Worm (Caenorhabditis elegans) whole organism, late embryonic: ENCODE data around the gene ncs-6.

Source experiments
- C08G9.2 ChIP-seq: sonication (generic microtip); optimal IDR thresholded peaks from 2 replicates; lab custom pipeline; 2016; ENCODE audit warnings: mild to moderate bottlenecking, missing genetic modification characterization, moderate library complexity, missing compliant biosample characterization
- C38D4.7 ChIP-seq: fragments of 200-800 bp; sonication (Bioruptor generic); optimal IDR thresholded peaks from 2 replicates; lab custom pipeline; 2018; ENCODE audit warnings: mild to moderate bottlenecking, missing genetic modification characterization, moderate library complexity, missing compliant biosample characterization
- K02D7.2 ChIP-seq: sonication (generic microtip); optimal IDR thresholded peaks from 2 replicates; lab custom pipeline; 2017; ENCODE audit warnings: mild to moderate bottlenecking, missing genetic modification characterization, missing compliant biosample characterization
- T23F11.4 ChIP-seq: fragments of 200-800 bp; sonication (Bioruptor generic); optimal IDR thresholded peaks from 2 replicates; lab custom pipeline; 2018; ENCODE audit warnings: mild to moderate bottlenecking, missing genetic modification characterization, missing compliant biosample characterization
- Y22D7AL.16 ChIP-seq: sonication (generic microtip); optimal IDR thresholded peaks from 2 replicates; lab custom pipeline; 2016; ENCODE audit warnings: missing genetic modification characterization, missing compliant biosample characterization
- ama-1 ChIP-seq: fragments of 150-350 bp; optimal IDR thresholded peaks from 2 replicates; lab custom pipeline; 2014
- ceh-14 ChIP-seq: sonication (generic microtip); optimal IDR thresholded peaks from 2 replicates; lab custom pipeline; 2016; ENCODE audit warnings: missing genotype, missing genetic modification characterization, missing compliant biosample characterization
- ceh-18 ChIP-seq: sonication (generic microtip); optimal IDR thresholded peaks from 2 replicates; lab custom pipeline; 2016; ENCODE audit warnings: missing genetic modification characterization, missing compliant biosample characterization
- ceh-2 ChIP-seq: sonication (generic microtip); optimal IDR thresholded peaks from 2 replicates; lab custom pipeline; 2016; ENCODE audit warnings: missing genotype, missing genetic modification characterization, missing compliant biosample characterization
- ceh-22 ChIP-seq: sonication (generic microtip); optimal IDR thresholded peaks from 2 replicates; lab custom pipeline; 2017; ENCODE audit warnings: missing biosample characterization, missing genetic modification characterization
- ceh-30 ChIP-seq: fragments of 150-350 bp; optimal IDR thresholded peaks from 2 replicates; lab custom pipeline; 2014; ENCODE audit warnings: missing biosample characterization, missing genetic modification characterization
- ceh-31 ChIP-seq: sonication (generic microtip); optimal IDR thresholded peaks from 2 replicates; lab custom pipeline; 2016; ENCODE audit warnings: missing genetic modification characterization, missing compliant biosample characterization
- ceh-34 ChIP-seq: sonication (generic microtip); optimal IDR thresholded peaks from 2 replicates; lab custom pipeline; 2016; ENCODE audit warnings: mild to moderate bottlenecking, missing genetic modification characterization, missing compliant biosample characterization
- ceh-45 ChIP-seq: fragments of 200-800 bp; sonication (Bioruptor generic); IDR thresholded peaks from 2 replicates; pipeline ENCODE4 v1.3.6; 2022; ENCODE audit warnings: missing genetic modification reagents, missing genetic modification characterization, missing compliant biosample characterization
- ceh-48 ChIP-seq: sonication (generic microtip); optimal IDR thresholded peaks from 2 replicates; lab custom pipeline; 2016; ENCODE audit warnings: missing genetic modification characterization, inconsistent platforms, missing compliant biosample characterization
- ceh-6 ChIP-seq: fragments of 200-800 bp; sonication (Bioruptor generic); optimal IDR thresholded peaks from 2 replicates; lab custom pipeline; 2018; ENCODE audit warnings: mild to moderate bottlenecking, missing genetic modification characterization, missing compliant biosample characterization
- ceh-9 ChIP-seq: sonication (generic microtip); optimal IDR thresholded peaks from 2 replicates; lab custom pipeline; 2016; ENCODE audit warnings: mild to moderate bottlenecking, missing genetic modification characterization, inconsistent platforms, missing compliant biosample characterization
- che-1 ChIP-seq: sonication (generic microtip); optimal IDR thresholded peaks from 2 replicates; lab custom pipeline; 2016; ENCODE audit warnings: mild to moderate bottlenecking, missing genetic modification characterization, missing compliant biosample characterization
- dve-1 ChIP-seq: sonication (generic microtip); optimal IDR thresholded peaks from 2 replicates; lab custom pipeline; 2017; ENCODE audit warnings: antibody characterized with exemption, mild to moderate bottlenecking, missing genetic modification characterization, missing compliant biosample characterization
- elt-2 ChIP-seq: sonication (generic microtip); optimal IDR thresholded peaks from 2 replicates; lab custom pipeline; 2016; ENCODE audit warnings: missing genetic modification reagents, missing genetic modification characterization, missing compliant biosample characterization
- elt-4 ChIP-seq: sonication (generic microtip); optimal IDR thresholded peaks from 2 replicates; lab custom pipeline; 2016; ENCODE audit warnings: missing genetic modification characterization, missing compliant biosample characterization
- eyg-1 ChIP-seq: sonication (generic microtip); optimal IDR thresholded peaks from 2 replicates; lab custom pipeline; 2016; ENCODE audit warnings: missing genotype, missing genetic modification characterization, missing compliant biosample characterization
- fkh-6 ChIP-seq: sonication (generic microtip); optimal IDR thresholded peaks from 2 replicates; lab custom pipeline; 2016; ENCODE audit warnings: missing genetic modification characterization, missing compliant biosample characterization
- gmeb-2 ChIP-seq: sonication (generic microtip); optimal IDR thresholded peaks from 2 replicates; lab custom pipeline; 2016; ENCODE audit warnings: missing genetic modification characterization, inconsistent platforms, missing compliant biosample characterization
- hlh-15 ChIP-seq: sonication (generic microtip); optimal IDR thresholded peaks from 2 replicates; lab custom pipeline; 2016; ENCODE audit warnings: missing genetic modification characterization, missing compliant biosample characterization
- hlh-30 ChIP-seq: sonication (generic microtip); optimal IDR thresholded peaks from 2 replicates; lab custom pipeline; 2017; ENCODE audit warnings: antibody characterized with exemption, missing genetic modification characterization, missing compliant biosample characterization; ENCODE audit not compliant: insufficient read depth
- hlh-8 ChIP-seq: sonication (generic microtip); optimal IDR thresholded peaks from 2 replicates; lab custom pipeline; 2016; ENCODE audit warnings: missing genotype, missing genetic modification characterization, missing compliant biosample characterization
- lim-6 ChIP-seq: sonication (generic microtip); optimal IDR thresholded peaks from 2 replicates; lab custom pipeline; 2016; ENCODE audit warnings: missing genetic modification characterization, missing compliant biosample characterization
- mec-3 ChIP-seq: sonication (generic microtip); optimal IDR thresholded peaks from 2 replicates; lab custom pipeline; 2016; ENCODE audit warnings: borderline replicate concordance, missing genetic modification characterization, missing compliant biosample characterization
- nfya-1 ChIP-seq: sonication (generic microtip); optimal IDR thresholded peaks from 2 replicates; lab custom pipeline; 2017; ENCODE audit warnings: missing genetic modification characterization, mild to moderate bottlenecking, missing compliant biosample characterization, antibody characterized with exemption, moderate library complexity
- nhr-232 ChIP-seq: sonication (generic microtip); optimal IDR thresholded peaks from 2 replicates; lab custom pipeline; 2016; ENCODE audit warnings: missing genetic modification characterization, missing compliant biosample characterization
- pag-3 ChIP-seq: sonication (generic microtip); optimal IDR thresholded peaks from 2 replicates; lab custom pipeline; 2016; ENCODE audit warnings: missing compliant biosample characterization, missing genetic modification characterization, borderline replicate concordance
- pat-9 ChIP-seq: fragments of 200-800 bp; sonication (Bioruptor generic); optimal IDR thresholded peaks from 2 replicates; lab custom pipeline; 2018; ENCODE audit warnings: mild to moderate bottlenecking, missing genetic modification characterization, moderate library complexity, missing compliant biosample characterization
- pha-2 ChIP-seq: sonication (generic microtip); optimal IDR thresholded peaks from 2 replicates; lab custom pipeline; 2017; ENCODE audit warnings: mild to moderate bottlenecking, missing genetic modification characterization, missing compliant biosample characterization
- pha-4 ChIP-seq: fragments of 150-350 bp; optimal IDR thresholded peaks from 2 replicates; lab custom pipeline; 2018; ENCODE audit warnings: missing biosample characterization, missing genetic modification reagents, missing genetic modification characterization
- pros-1 ChIP-seq: fragments of 150-350 bp; optimal IDR thresholded peaks from 2 replicates; lab custom pipeline; 2014; ENCODE audit warnings: missing biosample characterization, missing genetic modification reagents, missing genetic modification characterization
- ref-2 ChIP-seq: sonication (generic microtip); optimal IDR thresholded peaks from 2 replicates; lab custom pipeline; 2016; ENCODE audit warnings: missing genetic modification characterization, missing compliant biosample characterization
- sox-2 ChIP-seq: fragments of 200-800 bp; sonication (Bioruptor generic); IDR thresholded peaks from 2 replicates; pipeline ENCODE4 v1.3.6; 2022; ENCODE audit warnings: missing genetic modification reagents, missing genetic modification characterization, missing compliant biosample characterization
- sox-4 ChIP-seq: sonication (generic microtip); optimal IDR thresholded peaks from 2 replicates; lab custom pipeline; 2017; ENCODE audit warnings: mild to moderate bottlenecking, missing genetic modification characterization, inconsistent platforms, missing compliant biosample characterization
- syd-9 ChIP-seq: sonication (generic microtip); optimal IDR thresholded peaks from 2 replicates; lab custom pipeline; 2016; ENCODE audit warnings: mild to moderate bottlenecking, missing genetic modification characterization, moderate library complexity, missing compliant biosample characterization
- tbx-2 ChIP-seq: sonication (generic microtip); optimal IDR thresholded peaks from 2 replicates; lab custom pipeline; 2016; ENCODE audit warnings: missing genetic modification characterization, missing compliant biosample characterization
- tbx-7 ChIP-seq: sonication (generic microtip); optimal IDR thresholded peaks from 2 replicates; lab custom pipeline; 2016; ENCODE audit warnings: missing genotype, missing genetic modification characterization, missing compliant biosample characterization
- ttx-3 ChIP-seq: sonication (generic microtip); optimal IDR thresholded peaks from 2 replicates; lab custom pipeline; 2016; ENCODE audit warnings: missing genetic modification reagents, missing genetic modification characterization, missing compliant biosample characterization
- unc-3 ChIP-seq, 2 experiments: fragments of 200-800 bp in 1 of 2; sonication (Bioruptor generic) in 1 of 2; sonication (generic microtip) in 1 of 2; conservative IDR thresholded peaks in 1 of 2; optimal IDR thresholded peaks in 1 of 2; 2 replicates each; pipeline versions ENCODE4 v1.3.6 to Lab custom; 2016 to 2022; ENCODE audit warnings: missing compliant biosample characterization in 2 of 2, missing genetic modification characterization in 2 of 2, missing genetic modification reagents in 1 of 2
- unc-42 ChIP-seq: sonication (generic microtip); optimal IDR thresholded peaks from 2 replicates; lab custom pipeline; 2016; ENCODE audit warnings: missing genotype, missing genetic modification characterization, missing compliant biosample characterization
- zip-5 ChIP-seq: sonication (generic microtip); optimal IDR thresholded peaks from 2 replicates; lab custom pipeline; 2016; ENCODE audit warnings: missing genetic modification characterization, missing compliant biosample characterization
- ztf-16 ChIP-seq: sonication (generic microtip); optimal IDR thresholded peaks from 2 replicates; lab custom pipeline; 2017; ENCODE audit warnings: missing genetic modification characterization, missing compliant biosample characterization

ncs-6 gene

DNA sequence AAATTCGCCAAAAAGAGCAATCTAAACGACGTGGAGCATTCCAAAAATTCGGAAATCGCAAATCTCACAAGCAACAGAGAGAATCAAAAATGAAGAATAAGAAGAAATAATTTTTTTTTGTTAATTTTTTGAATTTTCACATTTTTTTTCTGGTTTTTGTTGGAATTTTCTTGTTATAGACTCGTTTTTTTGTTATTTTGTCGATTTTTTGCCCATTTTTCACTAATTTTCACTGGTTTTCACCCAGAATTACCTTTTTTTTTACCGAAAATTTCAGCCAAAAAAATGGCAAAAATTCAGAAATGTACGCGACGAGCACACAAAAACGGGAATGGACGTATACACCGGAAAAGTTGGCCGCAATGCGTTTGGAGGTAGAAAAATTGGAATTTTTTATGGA lies 23.6 kb downstream of the ncs-6 start, which contains the start of gene cyh-1:
Gene cyh-1, plus strand, starts transcription at position 301 of the 400 bp plus-strand sequence.
- TF ChIP-seq nhr-232 (tag; lab: Kevin White, UChicago) (no peak), nfya-1 (no peak), ceh-22 (tag; lab: Kevin White, UChicago) (no peak), zip-5 (tag; lab: Kevin White, UChicago) (no peak), ceh-6 (GFP tag; lab: Kevin White, UChicago) (no peak), elt-4 (tag; lab: Kevin White, UChicago) (no peak), C38D4.7 (GFP tag; lab: Kevin White, UChicago) (no peak)

DNA sequence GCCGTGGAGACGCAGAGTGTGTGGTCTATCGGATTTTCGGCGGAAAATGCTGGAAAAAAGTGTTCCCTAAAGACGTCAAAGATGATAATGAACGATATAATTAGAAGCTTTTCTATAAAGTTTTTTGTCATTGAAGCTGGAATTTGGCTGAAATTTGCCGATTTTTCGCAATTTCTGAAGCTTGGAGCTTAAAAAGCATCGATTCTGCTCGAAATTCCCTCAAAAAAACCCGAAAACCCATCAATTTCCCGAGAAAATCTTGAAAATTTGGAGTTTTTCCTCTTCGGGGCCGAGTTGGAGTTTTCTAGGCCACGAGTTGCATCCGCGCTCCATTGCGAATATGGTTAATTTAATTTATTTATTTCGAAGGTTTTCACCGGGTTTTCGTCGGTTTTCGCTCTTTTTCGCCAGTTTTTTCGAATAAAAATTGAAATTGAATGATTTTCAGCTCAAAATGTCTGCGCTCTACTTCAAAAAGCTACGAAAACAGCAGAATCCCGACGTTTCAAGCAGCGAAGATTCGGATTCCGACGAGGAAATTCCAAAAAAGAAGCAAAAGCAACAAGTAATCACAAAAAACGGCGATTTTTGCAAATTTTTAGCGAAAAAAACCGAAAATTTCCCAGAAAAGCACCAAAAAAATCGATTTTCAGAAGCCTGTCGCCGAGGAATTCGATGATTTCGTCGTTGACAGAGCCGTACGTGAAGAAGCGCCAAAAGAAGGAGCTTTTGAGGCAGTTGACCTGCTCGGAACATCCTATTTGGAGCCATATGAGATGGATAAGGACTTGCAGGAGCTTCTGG lies 25.6 kb downstream of the ncs-6 start, which contains the start of the genes col-71 and Y49F6B.2:
Gene col-71, minus strand, starts transcription at position 51 of the 804 bp plus-strand sequence.
Gene Y49F6B.2, plus strand, starts transcription at position 449 of the 804 bp plus-strand sequence.
- peak; percentile 22 for TF ChIP-seq che-1 (tag; lab: Kevin White, UChicago)
- no peak for TF ChIP-seq ceh-22 (tag; lab: Kevin White, UChicago)
- peak; percentile 84 for TF ChIP-seq tbx-7 (tag; lab: Kevin White, UChicago)
- no peak for TF ChIP-seq pha-4 (tag; lab: Kevin White, UChicago)
- peak; percentile 32 for TF ChIP-seq nfya-1
- no peak for TF ChIP-seq ceh-48 (tag; lab: Kevin White, UChicago)
- peak; percentile 63 for TF ChIP-seq lim-6 (tag; lab: Kevin White, UChicago)
- no peak for TF ChIP-seq unc-3 (GFP tag; conservative IDR thresholded peaks at IDR 0.05; lab: Robert Waterston, UW)
- peak; percentile 31 for TF ChIP-seq unc-3 (tag; optimal IDR thresholded peaks at IDR 0.05; lab: Kevin White, UChicago)
- no peak for TF ChIP-seq dve-1 (tag; lab: Kevin White, UChicago)
- no peak for TF ChIP-seq ama-1 (lab: Kevin White, UChicago)
- TF ChIP-seq hlh-15 (tag; lab: Kevin White, UChicago) = peak; percentile 1
- TF ChIP-seq elt-4 (tag; lab: Kevin White, UChicago) = no peak
- TF ChIP-seq Y22D7AL.16 (tag; lab: Kevin White, UChicago) = no peak
- TF ChIP-seq ceh-31 (tag; lab: Kevin White, UChicago) = peak; percentile 96
- TF ChIP-seq pros-1 (tag; lab: Kevin White, UChicago) = no peak
- TF ChIP-seq nhr-232 (tag; lab: Kevin White, UChicago) = no peak
- TF ChIP-seq ref-2 (tag; lab: Kevin White, UChicago) = peak; percentile 76
- TF ChIP-seq sox-2 (GFP tag; lab: Robert Waterston, UW) = no peak
- no peak for TF ChIP-seq ceh-6 (GFP tag; lab: Kevin White, UChicago)
- peak; percentile 53 for TF ChIP-seq ceh-30 (tag; lab: Kevin White, UChicago)
- peak; percentile 55 for TF ChIP-seq ceh-18 (tag; lab: Kevin White, UChicago)
- peak; percentile 67 for TF ChIP-seq elt-2 (tag; lab: Kevin White, UChicago)
- TF ChIP-seq ttx-3 (tag; lab: Kevin White, UChicago) = peak; percentile 49
- peak; percentile 100 for TF ChIP-seq unc-42 (tag; lab: Kevin White, UChicago)
- TF ChIP-seq pha-2 = no peak
- peak; percentile 86 for TF ChIP-seq ceh-2 (tag; lab: Kevin White, UChicago)
- TF ChIP-seq ceh-34 = peak; percentile 24
- TF ChIP-seq zip-5 (tag; lab: Kevin White, UChicago) = peak; percentile 83
- no peak for TF ChIP-seq pat-9
- TF ChIP-seq tbx-2 (tag; lab: Kevin White, UChicago) = peak; percentile 83
- no peak for TF ChIP-seq ceh-9 (tag; lab: Kevin White, UChicago)
- TF ChIP-seq hlh-30 (tag; lab: Kevin White, UChicago) = no peak
- no peak for TF ChIP-seq K02D7.2 (tag; lab: Kevin White, UChicago)
- peak; percentile 30 for TF ChIP-seq gmeb-2 (tag; lab: Kevin White, UChicago)
- peak; percentile 90 for TF ChIP-seq C08G9.2 (tag; lab: Kevin White, UChicago)
- TF ChIP-seq mec-3 = peak; percentile 86
- peak; percentile 48 for TF ChIP-seq ztf-16
- no peak for TF ChIP-seq syd-9 (tag; lab: Kevin White, UChicago)
- TF ChIP-seq T23F11.4 = no peak
- TF ChIP-seq ceh-14 = peak; percentile 89
- no peak for TF ChIP-seq pag-3 (tag; lab: Kevin White, UChicago)
- TF ChIP-seq hlh-8 = peak; percentile 60
- no peak for TF ChIP-seq eyg-1 (tag; lab: Kevin White, UChicago)
- no peak for TF ChIP-seq sox-4
- no peak for TF ChIP-seq fkh-6
- no peak for TF ChIP-seq C38D4.7 (GFP tag; lab: Kevin White, UChicago)
- TF ChIP-seq ceh-45 = no peak
